Fruit fly (Drosophila melanogaster): ENCODE measurements around the gene CG10958.

The CG10958 gene

DNA sequence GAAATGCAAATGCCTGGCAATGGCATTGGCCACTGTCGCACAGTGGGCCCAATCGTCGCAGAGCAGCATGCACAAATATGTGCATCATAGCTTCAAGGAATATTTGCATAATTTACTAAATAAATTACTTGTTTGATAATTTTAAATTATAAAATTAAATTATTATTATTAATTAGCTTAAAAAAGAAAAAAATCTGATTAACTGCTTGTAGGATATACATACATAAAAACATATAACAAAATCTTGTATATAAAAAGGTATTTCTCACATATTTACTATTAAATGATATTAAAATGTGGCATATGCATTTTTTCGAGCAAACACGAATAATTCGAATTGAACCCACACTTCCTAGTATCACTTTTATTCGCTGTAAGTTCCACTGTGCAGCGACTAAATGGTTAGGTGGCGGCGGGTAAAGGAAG, 6.8 kb upstream of the CG10958 start (continued):
- TF ChIP-seq gt (GFP tag; IDR thresholded peaks at IDR 0.05) = no peak
- peak; percentile 49 for TF ChIP-seq CG12391 (tag; optimal IDR thresholded peaks at IDR 0.05)
- TF ChIP-seq CG7963 (GFP tag; IDR thresholded peaks at IDR 0.05; ENCODE audit: partially characterized antibody) = no peak
- no peak for TF ChIP-seq CG10321 (GFP tag; IDR thresholded peaks at IDR 0.05)
- no peak for TF ChIP-seq psq (GFP tag; optimal IDR thresholded peaks at IDR 0.05)
- no peak for TF ChIP-seq Usf (GFP tag; optimal IDR thresholded peaks at IDR 0.05)
- peak; percentile 33 for TF ChIP-seq CG10654 (GFP tag; optimal IDR thresholded peaks at IDR 0.05)
- peak; percentile 4 for TF ChIP-seq CG16815 (GFP tag; optimal IDR thresholded peaks at IDR 0.05)
- TF ChIP-seq sens-2 (GFP tag; IDR thresholded peaks at IDR 0.05) = no peak
- 0 out of 2 replicates have a peak, but pooled peaks have one; percentile 42 for TF ChIP-seq E2f1 (GFP tag; IDR thresholded peaks at IDR 0.05)
- no peak for TF ChIP-seq ems (GFP tag; optimal IDR thresholded peaks at IDR 0.05)
- TF ChIP-seq CG13894 (tag; optimal IDR thresholded peaks at IDR 0.05) = no peak
- TF ChIP-seq rib (GFP tag; IDR thresholded peaks at IDR 0.05) = no peak
- TF ChIP-seq CG10543 (GFP tag; optimal IDR thresholded peaks at IDR 0.05) = no peak
- no peak for TF ChIP-seq hth (optimal IDR thresholded peaks at IDR 0.05)
- 0 out of 2 replicates have a peak, but pooled peaks have one; percentile 31 for TF ChIP-seq NFAT (GFP tag; IDR thresholded peaks at IDR 0.05)
- no peak for TF ChIP-seq CG9609 (GFP tag; optimal IDR thresholded peaks at IDR 0.05)
- TF ChIP-seq CTCF (GFP tag; optimal IDR thresholded peaks at IDR 0.05) = no peak
- TF ChIP-seq CG32767 (GFP tag; IDR thresholded peaks at IDR 0.05) = peak; percentile 43; the same call in 1 of the 2 replicates
- no peak for TF ChIP-seq tll (GFP tag; optimal IDR thresholded peaks at IDR 0.05)
- TF ChIP-seq nerfin-1 (tag; optimal IDR thresholded peaks at IDR 0.05) = peak; percentile 43
- TF ChIP-seq CG11456 (GFP tag; IDR thresholded peaks at IDR 0.05) = no peak
- no peak for TF ChIP-seq hb (GFP tag; IDR thresholded peaks at IDR 0.05; ENCODE audit: partially characterized antibody)
- no peak for TF ChIP-seq CG33557 (GFP tag; optimal IDR thresholded peaks at IDR 0.05)
- TF ChIP-seq CG1647 (GFP tag; optimal IDR thresholded peaks at IDR 0.05) = no peak
- peak; percentile 4 for TF ChIP-seq CG10147 (GFP tag; optimal IDR thresholded peaks at IDR 0.05)
- TF ChIP-seq run (tag; optimal IDR thresholded peaks at IDR 0.05) = no peak
- peak in 1 of 2 experiments; percentile 60 for TF ChIP-seq bsh (GFP tag; optimal IDR thresholded peaks at IDR 0.05)
- no peak for TF ChIP-seq caup (GFP tag; optimal IDR thresholded peaks at IDR 0.05; ENCODE audit: severe bottlenecking)
- peak; percentile 12 for TF ChIP-seq sqz (GFP tag; optimal IDR thresholded peaks at IDR 0.05)
- no peak for TF ChIP-seq CG10274 (GFP tag; optimal IDR thresholded peaks at IDR 0.05)
- TF ChIP-seq chif (GFP tag; optimal IDR thresholded peaks at IDR 0.05) = no peak
- TF ChIP-seq dmrt11E (tag; optimal IDR thresholded peaks at IDR 0.05) = peak; percentile 45
- TF ChIP-seq CG6683 (GFP tag; optimal IDR thresholded peaks at IDR 0.05) = no peak
- TF ChIP-seq CG1832 (GFP tag; optimal IDR thresholded peaks at IDR 0.05) = no peak
- peak; percentile 59 for TF ChIP-seq grau (tag; optimal IDR thresholded peaks at IDR 0.05)
- no peak for TF ChIP-seq eve (GFP tag; optimal IDR thresholded peaks at IDR 0.05)
- no peak for TF ChIP-seq ac (GFP tag; optimal IDR thresholded peaks at IDR 0.05)
- TF ChIP-seq CG18262 (tag; optimal IDR thresholded peaks at IDR 0.05) = peak; percentile 85
- TF ChIP-seq unc-4 (GFP tag; IDR thresholded peaks at IDR 0.05; ENCODE audit: partially characterized antibody) = no peak
- TF ChIP-seq CG6689 (GFP tag; IDR thresholded peaks at IDR 0.05) = peak; percentile 60
- TF ChIP-seq fu2 (GFP tag; optimal IDR thresholded peaks at IDR 0.05) = no peak
- TF ChIP-seq salm (tag; optimal IDR thresholded peaks at IDR 0.05) = peak; percentile 22
- TF ChIP-seq CG14965 (GFP tag; optimal IDR thresholded peaks at IDR 0.05; ENCODE audit: borderline replicate concordance) = no peak
- no peak for TF ChIP-seq pb (GFP tag; optimal IDR thresholded peaks at IDR 0.05)
- peak; percentile 39 for TF ChIP-seq ewg (GFP tag; optimal IDR thresholded peaks at IDR 0.05)
- no peak for TF ChIP-seq Mrtf (GFP tag; IDR thresholded peaks at IDR 0.05)
- TF ChIP-seq CG8388 (GFP tag; optimal IDR thresholded peaks at IDR 0.05) = peak; percentile 62
- peak; percentile 34 for TF ChIP-seq gcm (GFP tag; optimal IDR thresholded peaks at IDR 0.05)
- no peak for TF ChIP-seq nau (GFP tag; optimal IDR thresholded peaks at IDR 0.05)
- peak; percentile 48 for TF ChIP-seq CG30403 (GFP tag; optimal IDR thresholded peaks at IDR 0.05)

All from whole organism, embryonic.